Worm (Caenorhabditis elegans): Measurements from ENCODE around the gene trpp-4.

- TF ChIP-seq pag-3 (tag; optimal IDR thresholded peaks at IDR 0.05; ENCODE audit: borderline replicate concordance) = no peak
- no peak for TF ChIP-seq ref-2 (tag; optimal IDR thresholded peaks at IDR 0.05)
- TF ChIP-seq ama-1 (optimal IDR thresholded peaks at IDR 0.05) = no peak
- no peak for TF ChIP-seq nhr-11 (tag; optimal IDR thresholded peaks at IDR 0.05)
- no peak for TF ChIP-seq dmd-4 (tag; optimal IDR thresholded peaks at IDR 0.05; ENCODE audit: borderline replicate concordance)
- TF ChIP-seq pat-9 (tag; optimal IDR thresholded peaks at IDR 0.05) = no peak
- TF ChIP-seq ahr-1 (tag; optimal IDR thresholded peaks at IDR 0.05) = no peak
- no peak for TF ChIP-seq pha-4 (tag; optimal IDR thresholded peaks at IDR 0.05)
- no peak for TF ChIP-seq hlh-15 (tag; optimal IDR thresholded peaks at IDR 0.05)
- no peak for TF ChIP-seq elt-2 (tag; optimal IDR thresholded peaks at IDR 0.05)
- TF ChIP-seq ets-4 (tag; optimal IDR thresholded peaks at IDR 0.05) = no peak
- no peak for TF ChIP-seq fkh-10 (GFP tag; optimal IDR thresholded peaks at IDR 0.05)
- TF ChIP-seq Y22D7AL.16 (tag; optimal IDR thresholded peaks at IDR 0.05) = no peak
Observed at ce11 chrV:9441046-9441445, 40.9 kb downstream of the trpp-4 start.
